Worm (Caenorhabditis elegans) whole organism, L4 larva: ENCODE data around the gene dct-1.

Experiments used
- D1046.2 ChIP-seq: fragments of 200-800 bp; sonication (Bioruptor generic); IDR thresholded peaks from 2 replicates; pipeline ENCODE4 v1.3.6; 2022; ENCODE audit warnings: missing genetic modification characterization, missing compliant biosample characterization
- F37D6.2 ChIP-seq: sonication (generic microtip); optimal IDR thresholded peaks from 2 replicates; lab custom pipeline; 2016; ENCODE audit warnings: mild to moderate bottlenecking, missing genetic modification characterization, missing compliant biosample characterization
- R02D3.7 ChIP-seq: fragments of 150-350 bp; sonication (generic microtip); optimal IDR thresholded peaks from 3 replicates; lab custom pipeline; 2014; ENCODE audit warnings: missing biosample characterization, missing genetic modification characterization
- T20F7.1 ChIP-seq: fragments of 200-800 bp; sonication (Bioruptor generic); optimal IDR thresholded peaks from 2 replicates; lab custom pipeline; 2018; ENCODE audit warnings: mild to moderate bottlenecking, missing genetic modification characterization, missing compliant biosample characterization
- T26A8.4 ChIP-seq: fragments of 200-800 bp; sonication (Bioruptor generic); IDR thresholded peaks from 2 replicates; pipeline ENCODE4 v1.3.6; 2022; ENCODE audit warnings: missing genetic modification characterization, missing compliant biosample characterization
- Y105C5A.15 ChIP-seq: fragments of 200-800 bp; sonication (Bioruptor generic); IDR thresholded peaks from 2 replicates; pipeline ENCODE4 v1.3.6; 2022; ENCODE audit warnings: missing genetic modification characterization, missing compliant biosample characterization
- Y75B8A.6 ChIP-seq: fragments of 200-800 bp; sonication (Bioruptor generic); IDR thresholded peaks from 2 replicates; pipeline ENCODE4 v1.3.6; 2022; ENCODE audit warnings: missing genetic modification reagents, missing genetic modification characterization, missing compliant biosample characterization
- ZK337.2 ChIP-seq: fragments of 200-800 bp; sonication (Bioruptor generic); IDR thresholded peaks from 2 replicates; pipeline ENCODE4 v1.3.6; 2022; ENCODE audit warnings: missing genetic modification reagents, missing genetic modification characterization, missing compliant biosample characterization
- ZK546.5 ChIP-seq, 2 experiments: sonication (generic microtip); optimal IDR thresholded peaks; 2 replicates each; lab custom pipeline; 2017; ENCODE audit warnings: missing biosample characterization in 2 of 2, missing genetic modification characterization in 2 of 2
- aha-1 ChIP-seq: fragments of 150-350 bp; peaks from one replicate; lab custom pipeline; 2014; ENCODE audit warnings: missing biosample characterization, missing genetic modification characterization
- ceh-28 ChIP-seq: fragments of 150-350 bp; optimal IDR thresholded peaks from 2 replicates; lab custom pipeline; 2014; ENCODE audit warnings: missing biosample characterization, missing genetic modification reagents, missing genetic modification characterization
- ceh-62 ChIP-seq: sonication (generic microtip); optimal IDR thresholded peaks from 2 replicates; lab custom pipeline; 2017; ENCODE audit warnings: missing biosample characterization, missing genetic modification characterization
- ces-1 ChIP-seq: fragments of 150-350 bp; sonication (generic microtip); optimal IDR thresholded peaks from 4 replicates; lab custom pipeline; 2014; ENCODE audit warnings: missing biosample characterization, missing genetic modification reagents, missing genetic modification characterization
- daf-16 ChIP-seq, 3 experiments: sonication (generic microtip); optimal IDR thresholded peaks; 2 replicates each; lab custom pipeline; 2016 to 2017; ENCODE audit warnings: missing genetic modification characterization in 3 of 3, missing genetic modification reagents in 3 of 3, mild to moderate bottlenecking in 2 of 3, missing compliant biosample characterization in 2 of 3, missing biosample characterization in 1 of 3, moderate library complexity in 1 of 3
- daf-8 ChIP-seq: fragments of 200-800 bp; sonication (Bioruptor generic); IDR thresholded peaks from 2 replicates; pipeline ENCODE4 v1.3.6; 2022; ENCODE audit warnings: missing genetic modification characterization, missing compliant biosample characterization
- dmd-6 ChIP-seq: fragments of 200-800 bp; sonication (Bioruptor generic); IDR thresholded peaks from 2 replicates; pipeline ENCODE4 v1.3.6; 2022; ENCODE audit warnings: missing genetic modification reagents, missing genetic modification characterization, missing compliant biosample characterization
- dmd-8 ChIP-seq: fragments of 200-800 bp; sonication (Bioruptor generic); IDR thresholded peaks from 2 replicates; pipeline ENCODE4 v1.3.6; 2022; ENCODE audit warnings: missing genetic modification characterization, missing compliant biosample characterization
- dve-1 ChIP-seq: sonication (generic microtip); optimal IDR thresholded peaks from 2 replicates; lab custom pipeline; 2017; ENCODE audit warnings: antibody characterized with exemption, mild to moderate bottlenecking, missing genetic modification characterization, missing compliant biosample characterization; ENCODE audit not compliant: insufficient read depth
- gei-8 ChIP-seq: fragments of 200-800 bp; sonication (Bioruptor generic); optimal IDR thresholded peaks from 2 replicates; lab custom pipeline; 2018; ENCODE audit warnings: mild to moderate bottlenecking, missing genetic modification characterization, missing compliant biosample characterization
- hif-1 ChIP-seq, 2 experiments: sonication (generic microtip); optimal IDR thresholded peaks; 2 replicates each; lab custom pipeline; 2016 to 2017; ENCODE audit warnings: missing compliant biosample characterization in 2 of 2, missing genetic modification characterization in 2 of 2, missing genetic modification reagents in 2 of 2, missing genotype in 2 of 2, mild to moderate bottlenecking in 1 of 2
- hlh-11 ChIP-seq: fragments of 200-800 bp; sonication (Bioruptor generic); optimal IDR thresholded peaks from 2 replicates; lab custom pipeline; 2018; ENCODE audit warnings: mild to moderate bottlenecking, missing genetic modification characterization, missing compliant biosample characterization
- hlh-30 ChIP-seq: sonication (generic microtip); optimal IDR thresholded peaks from 2 replicates; lab custom pipeline; 2017; ENCODE audit warnings: antibody characterized with exemption, mild to moderate bottlenecking, missing genetic modification characterization, missing compliant biosample characterization; ENCODE audit not compliant: insufficient read depth
- lin-1 ChIP-seq: fragments of 200-800 bp; sonication (Bioruptor generic); IDR thresholded peaks from 2 replicates; pipeline ENCODE4 v1.3.6; 2022; ENCODE audit warnings: missing genetic modification reagents, missing genetic modification characterization, missing compliant biosample characterization
- lin-38 ChIP-seq: fragments of 200-800 bp; sonication (Bioruptor generic); IDR thresholded peaks from 2 replicates; pipeline ENCODE4 v1.3.6; 2022; ENCODE audit warnings: missing genetic modification reagents, missing genetic modification characterization, missing compliant biosample characterization
- lsy-2 ChIP-seq, 2 experiments: fragments of 150-350 bp in 1 of 2; sonication (generic microtip) in 1 of 2; optimal IDR thresholded peaks; 2 replicates each; lab custom pipeline; 2014 to 2017; ENCODE audit warnings: missing biosample characterization in 2 of 2, missing genetic modification characterization in 2 of 2
- mdl-1 ChIP-seq, 2 experiments: fragments of 150-350 bp in 1 of 2; sonication (generic microtip) in 1 of 2; optimal IDR thresholded peaks; 2 replicates each; lab custom pipeline; 2014 to 2017; ENCODE audit warnings: missing biosample characterization in 2 of 2, missing genetic modification characterization in 2 of 2
- mdt-29 ChIP-seq: fragments of 200-800 bp; sonication (Bioruptor generic); IDR thresholded peaks from 2 replicates; pipeline ENCODE4 v1.3.6; 2022; ENCODE audit warnings: missing genetic modification reagents, missing genetic modification characterization, missing compliant biosample characterization
- mep-1 ChIP-seq: fragments of 150-350 bp; sonication (generic microtip); optimal IDR thresholded peaks from 3 replicates; lab custom pipeline; 2014; ENCODE audit warnings: missing biosample characterization, missing genetic modification characterization
- mes-2 ChIP-seq: sonication (generic microtip); optimal IDR thresholded peaks from 2 replicates; lab custom pipeline; 2016; ENCODE audit warnings: missing genotype, mild to moderate bottlenecking, missing genetic modification characterization, missing compliant biosample characterization; ENCODE audit not compliant: poor library complexity, severe bottlenecking
- mxl-2 ChIP-seq: fragments of 200-800 bp; sonication (Bioruptor generic); conservative IDR thresholded peaks from 2 replicates; pipeline ENCODE4 v1.3.6; 2022; ENCODE audit warnings: missing genetic modification reagents, missing genetic modification characterization, missing compliant biosample characterization
- mxl-3 ChIP-seq: fragments of 200-800 bp; sonication (Bioruptor generic); optimal IDR thresholded peaks from 2 replicates; lab custom pipeline; 2018; ENCODE audit warnings: mild to moderate bottlenecking, missing genetic modification characterization, missing compliant biosample characterization
- nhr-102 ChIP-seq: sonication (generic microtip); optimal IDR thresholded peaks from 2 replicates; lab custom pipeline; 2016; ENCODE audit warnings: mild to moderate bottlenecking, missing genetic modification characterization, moderate library complexity, missing compliant biosample characterization
- nhr-25 ChIP-seq: sonication (generic microtip); optimal IDR thresholded peaks from 2 replicates; lab custom pipeline; 2017; ENCODE audit warnings: missing genetic modification characterization, mild to moderate bottlenecking, missing compliant biosample characterization, antibody characterized with exemption, moderate library complexity, borderline replicate concordance; ENCODE audit not compliant: insufficient read depth
- nhr-28 ChIP-seq: fragments of 150-350 bp; optimal IDR thresholded peaks from 2 replicates; lab custom pipeline; 2014; ENCODE audit warnings: missing biosample characterization, missing genetic modification characterization
- nhr-41 ChIP-seq: fragments of 200-800 bp; sonication (Bioruptor generic); IDR thresholded peaks from 2 replicates; pipeline ENCODE4 v1.3.6; 2022; ENCODE audit warnings: missing genetic modification reagents, missing genetic modification characterization, missing compliant biosample characterization
- nhr-42 ChIP-seq: fragments of 200-800 bp; sonication (Bioruptor generic); IDR thresholded peaks from 2 replicates; pipeline ENCODE4 v1.3.6; 2022; ENCODE audit warnings: missing genetic modification characterization, missing compliant biosample characterization
- nhr-48 ChIP-seq: sonication (generic microtip); optimal IDR thresholded peaks from 2 replicates; lab custom pipeline; 2016; ENCODE audit warnings: mild to moderate bottlenecking, missing genetic modification characterization, missing compliant biosample characterization
- nhr-77 ChIP-seq: fragments of 150-350 bp; optimal IDR thresholded peaks from 2 replicates; lab custom pipeline; 2014; ENCODE audit warnings: missing biosample characterization, missing genetic modification characterization
- pha-4 ChIP-seq, 2 experiments: fragments of 150-350 bp in 1 of 2; fragments of 200-800 bp in 1 of 2; sonication (Bioruptor generic) in 1 of 2; IDR thresholded peaks in 1 of 2; optimal IDR thresholded peaks in 1 of 2; 2 replicates each; pipeline versions ENCODE4 v1.3.6 to Lab custom; 2014 to 2022; ENCODE audit warnings: missing genetic modification characterization in 2 of 2, missing genetic modification reagents in 2 of 2, missing biosample characterization in 1 of 2, missing compliant biosample characterization in 1 of 2
- php-3 ChIP-seq: fragments of 200-800 bp; sonication (Bioruptor generic); IDR thresholded peaks from 2 replicates; pipeline ENCODE4 v1.3.6; 2022; ENCODE audit warnings: missing genetic modification reagents, missing genetic modification characterization, missing compliant biosample characterization
- pqm-1 ChIP-seq: sonication (generic microtip); optimal IDR thresholded peaks from 2 replicates; lab custom pipeline; 2017; ENCODE audit warnings: missing biosample characterization, missing genetic modification characterization
- saeg-2 ChIP-seq: fragments of 200-800 bp; sonication (Bioruptor generic); IDR thresholded peaks from 2 replicates; pipeline ENCODE4 v1.3.6; 2022; ENCODE audit warnings: missing genetic modification reagents, missing genetic modification characterization, missing compliant biosample characterization
- snpc-1.2 ChIP-seq: fragments of 200-800 bp; sonication (Bioruptor generic); IDR thresholded peaks from 2 replicates; pipeline ENCODE4 v1.3.6; 2022; ENCODE audit warnings: missing genetic modification reagents, missing genetic modification characterization, missing compliant biosample characterization
- spr-3 ChIP-seq: fragments of 200-800 bp; sonication (Bioruptor generic); optimal IDR thresholded peaks from 2 replicates; lab custom pipeline; 2018; ENCODE audit warnings: mild to moderate bottlenecking, missing genetic modification characterization, missing compliant biosample characterization
- unc-62 ChIP-seq, 3 experiments: fragments of 150-350 bp in 1 of 3; sonication (generic microtip); optimal IDR thresholded peaks in 2 of 3; peaks in 1 of 3; 1 replicate in 1 of 3; 2 replicates in 2 of 3; lab custom pipeline; 2014 to 2017; ENCODE audit warnings: missing biosample characterization in 3 of 3, missing genetic modification characterization in 3 of 3, missing genetic modification reagents in 3 of 3, missing genotype in 1 of 3
- zfp-3 ChIP-seq: fragments of 200-800 bp; sonication (Bioruptor generic); conservative IDR thresholded peaks from 2 replicates; pipeline ENCODE4 v1.3.6; 2022; ENCODE audit warnings: missing genetic modification reagents, missing genetic modification characterization, missing compliant biosample characterization
- zip-2 ChIP-seq: fragments of 150-350 bp; optimal IDR thresholded peaks from 2 replicates; lab custom pipeline; 2014; ENCODE audit warnings: missing biosample characterization, missing genetic modification characterization

The dct-1 gene

DNA sequence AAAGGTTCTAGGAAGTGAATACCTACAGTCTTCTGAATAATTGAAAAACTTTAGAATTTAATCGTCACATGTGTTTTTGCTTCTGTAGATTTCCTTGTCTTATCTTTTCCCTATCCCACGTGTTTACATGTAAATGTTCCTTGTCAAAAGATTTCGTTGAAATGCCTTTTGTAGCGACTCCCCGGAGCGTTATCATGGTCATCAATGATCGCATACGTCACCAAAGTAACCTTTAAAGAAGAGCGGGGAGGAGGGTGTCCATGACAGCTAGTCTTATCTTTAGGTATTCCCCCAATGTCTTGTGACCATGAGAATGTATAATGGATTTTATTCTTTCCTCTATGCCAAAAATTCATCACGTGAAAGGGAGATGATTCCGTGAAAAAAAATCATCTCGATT lies 32.7 kb downstream of the dct-1 start:
- TF ChIP-seq hlh-30 (tag; lab: Kevin White, UChicago) (peak; percentile 79), F37D6.2 (no peak), nhr-48 (tag; lab: Kevin White, UChicago) (peak; percentile 83), unc-62 (GFP tag; optimal IDR thresholded peaks at IDR 0.05 in 1 of 2; lab: Kevin White, UChicago) (peak in 1 of 2 experiments; percentile 100), unc-62 (tag; optimal IDR thresholded peaks at IDR 0.05; lab: Kevin White, UChicago) (no peak), mdl-1 (tag; optimal IDR thresholded peaks at IDR 0.05; lab: Kevin White, UChicago) (peak; percentile 63 to 73), dve-1 (tag; lab: Kevin White, UChicago) (peak; percentile 95), saeg-2 (peak; percentile 71; the same call in 1 of the 2 replicates), aha-1 (peak; percentile 90), T20F7.1 (GFP tag; lab: Kevin White, UChicago) (no peak), mxl-3 (GFP tag; lab: Kevin White, UChicago) (peak; percentile 58), nhr-77 (tag; lab: Kevin White, UChicago) (peak; percentile 12), lsy-2 (tag; optimal IDR thresholded peaks at IDR 0.05; lab: Kevin White, UChicago) (peak in 1 of 2 experiments; percentile 44), daf-8 (no peak), ZK337.2 (GFP tag; lab: Robert Waterston, UW) (no peak), pha-4 (GFP tag; IDR thresholded peaks at IDR 0.05; lab: Robert Waterston, UW) (no peak), pha-4 (tag; optimal IDR thresholded peaks at IDR 0.05; lab: Kevin White, UChicago) (no peak), lin-1 (GFP tag; lab: Robert Waterston, UW) (peak; percentile 59; the same call in 1 of the 2 replicates), hif-1 (tag; optimal IDR thresholded peaks at IDR 0.05; lab: Kevin White, UChicago) (peak in 1 of 2 experiments; percentile 1), mxl-2 (GFP tag; lab: Robert Waterston, UW) (peak; percentile 82), gei-8 (GFP tag; lab: Kevin White, UChicago) (peak; percentile 53), php-3 (GFP tag; lab: Robert Waterston, UW) (peak; percentile 65; the same call in 1 of the 2 replicates), ZK546.5 (tag; optimal IDR thresholded peaks at IDR 0.05; lab: Kevin White, UChicago) (no peak), ceh-62 (tag; lab: Kevin White, UChicago) (no peak), zfp-3 (GFP tag; lab: Robert Waterston, UW) (0 out of 2 replicates have a peak, but pooled peaks have one; percentile 12), daf-16 (GFP tag; optimal IDR thresholded peaks at IDR 0.05; lab: Kevin White, UChicago) (peak in 1 of 2 experiments; percentile 58), daf-16 (tag; optimal IDR thresholded peaks at IDR 0.05; lab: Kevin White, UChicago) (peak; percentile 89), dmd-6 (GFP tag; lab: Robert Waterston, UW) (peak; percentile 77), nhr-28 (peak; percentile 63), nhr-25 (tag; lab: Kevin White, UChicago) (peak; percentile 83), nhr-42 (GFP tag; lab: Robert Waterston, UW) (no peak), lin-38 (GFP tag; lab: Robert Waterston, UW) (no peak), zip-2 (no peak), pqm-1 (tag; lab: Kevin White, UChicago) (peak; percentile 3), T26A8.4 (GFP tag; lab: Robert Waterston, UW) (peak; percentile 59; the same call in 1 of the 2 replicates), ces-1 (no peak), ceh-28 (tag; lab: Kevin White, UChicago) (no peak), mes-2 (tag; lab: Kevin White, UChicago) (peak; percentile 21), R02D3.7 (tag; lab: Kevin White, UChicago) (no peak), mdt-29 (GFP tag; lab: Robert Waterston, UW) (0 out of 2 replicates have a peak, but pooled peaks have one; percentile 27), D1046.2 (no peak), Y105C5A.15 (GFP tag; lab: Robert Waterston, UW) (no peak), nhr-41 (GFP tag; lab: Robert Waterston, UW) (0 out of 2 replicates have a peak, but pooled peaks have one; percentile 35), hlh-11 (peak; percentile 92), dmd-8 (GFP tag; lab: Robert Waterston, UW) (no peak), mep-1 (tag; lab: Kevin White, UChicago) (peak; percentile 59), Y75B8A.6 (GFP tag; lab: Robert Waterston, UW) (no peak), nhr-102 (peak; percentile 87), snpc-1.2 (no peak), spr-3 (GFP tag; lab: Kevin White, UChicago) (no peak)
